Worm (Caenorhabditis elegans) whole organism, L1 larva: Measurements from ENCODE around the gene Y39A3B.8.

Source experiments
- C04F5.9 ChIP-seq: sonication (generic microtip); optimal IDR thresholded peaks from 2 replicates; lab custom pipeline; 2016; ENCODE audit warnings: missing genetic modification characterization, missing compliant biosample characterization
- F16B12.6 ChIP-seq: fragments of 150-350 bp; optimal IDR thresholded peaks from 2 replicates; lab custom pipeline; 2014; ENCODE audit warnings: missing biosample characterization, missing genetic modification characterization
- aha-1 ChIP-seq: fragments of 150-350 bp; optimal IDR thresholded peaks from 2 replicates; lab custom pipeline; 2014; ENCODE audit warnings: missing biosample characterization, missing genetic modification characterization
- aly-2 ChIP-seq: fragments of 150-350 bp; optimal IDR thresholded peaks from 2 replicates; lab custom pipeline; 2014; ENCODE audit warnings: missing biosample characterization, missing genetic modification characterization
- blmp-1 ChIP-seq: fragments of 150-350 bp; optimal IDR thresholded peaks from 2 replicates; lab custom pipeline; 2014; ENCODE audit warnings: missing biosample characterization, missing genetic modification characterization
- ceh-63 ChIP-seq: fragments of 200-800 bp; sonication (Bioruptor generic); optimal IDR thresholded peaks from 2 replicates; lab custom pipeline; 2018; ENCODE audit warnings: mild to moderate bottlenecking, missing genetic modification characterization, missing compliant biosample characterization
- ceh-82 ChIP-seq, 3 experiments: fragments of 150-350 bp in 1 of 3; sonication (generic microtip) in 2 of 3; optimal IDR thresholded peaks; 2 replicates each; lab custom pipeline; 2014 to 2017; ENCODE audit warnings: missing biosample characterization in 3 of 3, missing genetic modification characterization in 3 of 3
- dsc-1 ChIP-seq: sonication (generic microtip); optimal IDR thresholded peaks from 2 replicates; lab custom pipeline; 2016; ENCODE audit warnings: mild to moderate bottlenecking, missing genetic modification characterization, missing compliant biosample characterization
- efl-3 ChIP-seq: fragments of 200-800 bp; sonication (Bioruptor generic); optimal IDR thresholded peaks from 2 replicates; lab custom pipeline; 2018; ENCODE audit warnings: mild to moderate bottlenecking, missing genetic modification characterization, missing compliant biosample characterization
- elt-2 ChIP-seq: sonication (generic microtip); optimal IDR thresholded peaks from 2 replicates; lab custom pipeline; 2016; ENCODE audit warnings: missing genetic modification characterization, mild to moderate bottlenecking, inconsistent platforms, missing compliant biosample characterization, missing genetic modification reagents
- ets-5 ChIP-seq: fragments of 200-800 bp; sonication (Bioruptor generic); IDR thresholded peaks from 2 replicates; pipeline ENCODE4 v1.3.6; 2022; ENCODE audit warnings: missing genetic modification characterization, missing compliant biosample characterization
- fkh-10 ChIP-seq: sonication (generic microtip); optimal IDR thresholded peaks from 2 replicates; lab custom pipeline; 2017; ENCODE audit warnings: missing biosample characterization, missing genetic modification reagents, missing genetic modification characterization
- fkh-4 ChIP-seq: sonication (generic microtip); optimal IDR thresholded peaks from 2 replicates; lab custom pipeline; 2016; ENCODE audit warnings: missing compliant biosample characterization, missing genetic modification characterization, borderline replicate concordance
- fos-1 ChIP-seq: fragments of 150-350 bp; optimal IDR thresholded peaks from 2 replicates; lab custom pipeline; 2014; ENCODE audit warnings: missing biosample characterization, missing genetic modification characterization
- hlh-17 ChIP-seq: fragments of 200-800 bp; sonication (Bioruptor generic); optimal IDR thresholded peaks from 2 replicates; lab custom pipeline; 2018; ENCODE audit warnings: missing genetic modification characterization, mild to moderate bottlenecking, missing compliant biosample characterization, moderate library complexity, borderline replicate concordance
- hpl-2 ChIP-seq: fragments of 150-350 bp; optimal IDR thresholded peaks from 2 replicates; lab custom pipeline; 2014; ENCODE audit warnings: missing biosample characterization, missing genetic modification reagents, missing genetic modification characterization
- irx-1 ChIP-seq: sonication (generic microtip); optimal IDR thresholded peaks from 2 replicates; lab custom pipeline; 2016; ENCODE audit warnings: missing genetic modification characterization, missing compliant biosample characterization
- isw-1 ChIP-seq: fragments of 200-800 bp; sonication (Bioruptor generic); IDR thresholded peaks from 2 replicates; pipeline ENCODE4 v1.3.6; 2022; ENCODE audit warnings: missing genetic modification characterization, missing compliant biosample characterization
- lin-13 ChIP-seq: fragments of 150-350 bp; optimal IDR thresholded peaks from 2 replicates; lab custom pipeline; 2014; ENCODE audit warnings: missing biosample characterization, missing genetic modification reagents, missing genetic modification characterization
- lin-14 ChIP-seq: fragments of 200-800 bp; sonication (Bioruptor generic); optimal IDR thresholded peaks from 2 replicates; lab custom pipeline; 2018; ENCODE audit warnings: mild to moderate bottlenecking, missing genetic modification characterization, moderate library complexity, missing compliant biosample characterization
- lin-15B ChIP-seq: fragments of 150-350 bp; sonication (generic microtip); optimal IDR thresholded peaks from 3 replicates; lab custom pipeline; 2014; ENCODE audit warnings: missing biosample characterization, missing genetic modification characterization
- lin-35 ChIP-seq, 2 experiments: fragments of 150-350 bp; optimal IDR thresholded peaks; 2 replicates each; lab custom pipeline; 2014; ENCODE audit warnings: missing biosample characterization in 2 of 2, missing genetic modification characterization in 2 of 2, missing genetic modification reagents in 2 of 2
- lir-3 ChIP-seq: sonication (generic microtip); optimal IDR thresholded peaks from 2 replicates; lab custom pipeline; 2016; ENCODE audit warnings: mild to moderate bottlenecking, missing genetic modification characterization, moderate library complexity, missing compliant biosample characterization; ENCODE audit not compliant: poor library complexity
- lsy-2 ChIP-seq, 2 experiments: fragments of 150-350 bp; optimal IDR thresholded peaks; 2 replicates each; lab custom pipeline; 2014; ENCODE audit warnings: missing biosample characterization in 2 of 2, missing genetic modification characterization in 2 of 2
- mef-2 ChIP-seq: fragments of 150-350 bp; optimal IDR thresholded peaks from 2 replicates; lab custom pipeline; 2014; ENCODE audit warnings: missing biosample characterization, missing genetic modification characterization
- mep-1 ChIP-seq: fragments of 150-350 bp; optimal IDR thresholded peaks from 2 replicates; lab custom pipeline; 2014; ENCODE audit warnings: missing biosample characterization, missing genetic modification characterization
- nhr-11 ChIP-seq: fragments of 150-350 bp; optimal IDR thresholded peaks from 2 replicates; lab custom pipeline; 2014; ENCODE audit warnings: missing biosample characterization, missing genetic modification characterization
- nhr-12 ChIP-seq: sonication (generic microtip); optimal IDR thresholded peaks from 2 replicates; lab custom pipeline; 2017; ENCODE audit warnings: missing biosample characterization, missing genetic modification characterization
- nhr-20 ChIP-seq: sonication (generic microtip); optimal IDR thresholded peaks from 2 replicates; lab custom pipeline; 2016; ENCODE audit warnings: mild to moderate bottlenecking, missing genetic modification characterization, missing compliant biosample characterization
- nhr-47 ChIP-seq: sonication (generic microtip); optimal IDR thresholded peaks from 2 replicates; lab custom pipeline; 2016; ENCODE audit warnings: mild to moderate bottlenecking, missing genetic modification characterization, moderate library complexity, missing compliant biosample characterization
- nhr-71 ChIP-seq: sonication (generic microtip); optimal IDR thresholded peaks from 2 replicates; lab custom pipeline; 2016; ENCODE audit warnings: mild to moderate bottlenecking, missing genetic modification characterization, moderate library complexity, missing compliant biosample characterization
- nhr-85 ChIP-seq: sonication (generic microtip); peaks from one replicate; lab custom pipeline; 2016; ENCODE audit warnings: missing genetic modification characterization, inconsistent platforms, missing compliant biosample characterization
- nhr-90 ChIP-seq: sonication (generic microtip); optimal IDR thresholded peaks from 2 replicates; lab custom pipeline; 2016; ENCODE audit warnings: mild to moderate bottlenecking, missing genetic modification characterization, missing compliant biosample characterization; ENCODE audit not compliant: poor library complexity
- skn-1 ChIP-seq: fragments of 150-350 bp; optimal IDR thresholded peaks from 2 replicates; lab custom pipeline; 2014; ENCODE audit warnings: missing biosample characterization, missing genetic modification characterization
- snpc-4 ChIP-seq: fragments of 150-350 bp; optimal IDR thresholded peaks from 2 replicates; lab custom pipeline; 2014; ENCODE audit warnings: missing biosample characterization, missing genetic modification characterization
- snu-23 ChIP-seq: sonication (generic microtip); optimal IDR thresholded peaks from 2 replicates; lab custom pipeline; 2016; ENCODE audit warnings: missing genetic modification characterization, missing compliant biosample characterization
- sptf-1 ChIP-seq: fragments of 150-350 bp; optimal IDR thresholded peaks from 2 replicates; lab custom pipeline; 2014; ENCODE audit warnings: missing biosample characterization, missing genetic modification characterization
- swsn-7 ChIP-seq: sonication (generic microtip); optimal IDR thresholded peaks from 2 replicates; lab custom pipeline; 2016; ENCODE audit warnings: missing genetic modification characterization, missing compliant biosample characterization
- tbx-2 ChIP-seq: sonication (generic microtip); optimal IDR thresholded peaks from 2 replicates; lab custom pipeline; 2016; ENCODE audit warnings: missing genetic modification characterization, missing compliant biosample characterization
- unc-98 ChIP-seq: fragments of 200-800 bp; sonication (Bioruptor generic); IDR thresholded peaks from 2 replicates; pipeline ENCODE4 v1.3.6; 2022; ENCODE audit warnings: missing genetic modification characterization, missing compliant biosample characterization
- vab-15 ChIP-seq: sonication (generic microtip); optimal IDR thresholded peaks from 2 replicates; lab custom pipeline; 2017; ENCODE audit warnings: missing genotype, mild to moderate bottlenecking, missing genetic modification characterization, missing compliant biosample characterization
- xbp-1 ChIP-seq: sonication (generic microtip); optimal IDR thresholded peaks from 2 replicates; lab custom pipeline; 2016; ENCODE audit warnings: missing genetic modification characterization, missing compliant biosample characterization
- zag-1 ChIP-seq: fragments of 150-350 bp; optimal IDR thresholded peaks from 2 replicates; lab custom pipeline; 2014; ENCODE audit warnings: missing biosample characterization, missing genetic modification characterization
- zip-4 ChIP-seq: fragments of 200-800 bp; sonication (Bioruptor generic); optimal IDR thresholded peaks from 2 replicates; lab custom pipeline; 2018; ENCODE audit warnings: mild to moderate bottlenecking, missing genetic modification characterization, moderate library complexity, missing compliant biosample characterization
- ztf-11 ChIP-seq, 2 experiments: sonication (generic microtip); optimal IDR thresholded peaks; 2 replicates each; lab custom pipeline; 2016 to 2017; ENCODE audit warnings: missing genetic modification characterization in 2 of 2, missing biosample characterization in 1 of 2, missing compliant biosample characterization in 1 of 2

The Y39A3B.8 gene

DNA sequence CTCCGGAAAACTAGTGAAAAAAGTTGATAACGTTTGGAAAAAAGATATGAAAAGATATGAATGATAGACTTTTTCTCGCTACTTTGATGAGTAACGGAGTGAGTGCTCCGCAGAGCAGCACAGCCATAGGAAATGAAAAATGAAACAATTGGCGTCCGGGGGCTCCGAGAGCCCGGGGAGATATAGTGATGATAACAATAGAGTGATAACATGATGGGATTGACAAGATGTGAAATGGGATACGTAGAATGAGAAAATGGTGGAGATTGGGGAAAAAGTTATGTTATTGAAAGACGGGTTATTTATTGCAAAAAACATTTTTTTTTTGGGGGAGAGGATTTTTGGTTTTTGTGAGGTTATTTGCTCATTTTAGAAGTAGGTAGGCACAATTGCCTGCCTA lies 39.7 kb downstream of the Y39A3B.8 start:
- TF ChIP-seq lsy-2 (tag; optimal IDR thresholded peaks at IDR 0.05; lab: Kevin White, UChicago) (peak in 1 of 2 experiments; percentile 9), tbx-2 (no peak), irx-1 (tag; lab: Kevin White, UChicago) (no peak), lin-14 (GFP tag; lab: Kevin White, UChicago) (peak; percentile 26)
- TF ChIP-seq, all 84 proteins: peak for 2

DNA sequence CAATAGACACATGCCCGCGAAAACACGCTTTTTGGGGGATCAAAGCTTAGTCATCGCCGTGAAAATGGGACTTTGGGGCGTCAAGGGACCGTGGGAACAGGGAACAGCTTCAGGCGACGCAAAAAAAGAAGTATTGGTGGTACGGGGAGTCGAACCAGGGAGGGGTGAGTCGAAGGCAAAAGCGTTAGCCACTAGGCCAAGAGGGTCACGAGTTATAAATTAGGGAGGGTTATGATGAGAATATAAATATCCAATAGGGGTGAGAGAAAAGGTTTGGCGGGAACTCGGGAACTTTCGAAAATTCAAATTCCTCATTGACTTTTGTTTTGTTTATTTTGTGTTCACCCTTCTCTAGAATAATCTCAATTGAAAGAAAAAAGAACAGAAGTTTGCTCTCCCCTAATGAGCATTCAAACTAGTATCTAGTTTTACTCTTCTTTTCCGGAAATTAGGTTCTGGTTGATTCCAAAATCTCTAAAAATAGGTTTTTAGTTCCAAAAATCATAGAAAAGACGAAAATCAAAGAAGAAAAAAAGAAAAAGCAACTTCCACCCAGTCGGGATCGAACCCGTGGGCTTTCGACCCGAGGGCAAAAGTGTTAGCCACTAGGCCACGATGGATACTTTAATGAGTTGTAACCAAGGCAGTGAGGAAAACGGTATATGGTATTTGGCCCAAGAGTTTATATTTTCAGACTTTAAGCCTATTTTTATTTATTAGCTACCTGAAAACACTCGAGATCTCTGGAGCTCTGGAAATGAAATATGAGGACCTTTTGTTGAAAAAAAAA lies 43.2 kb downstream of the Y39A3B.8 start:
- TF ChIP-seq snu-23 (GFP tag; lab: Kevin White, UChicago) (no peak), aha-1 (tag; lab: Kevin White, UChicago) (no peak), unc-98 (GFP tag; lab: Robert Waterston, UW) (no peak), blmp-1 (tag; lab: Kevin White, UChicago) (no peak), nhr-11 (tag; lab: Kevin White, UChicago) (no peak), mef-2 (tag; lab: Kevin White, UChicago) (no peak), lin-13 (no peak), lin-14 (GFP tag; lab: Kevin White, UChicago) (no peak), ztf-11 (tag; optimal IDR thresholded peaks at IDR 0.05; lab: Kevin White, UChicago) (no peak), aly-2 (tag; lab: Kevin White, UChicago) (no peak), vab-15 (tag; lab: Kevin White, UChicago) (no peak), efl-3 (GFP tag; lab: Kevin White, UChicago) (no peak), isw-1 (GFP tag; lab: Robert Waterston, UW) (no peak), skn-1 (tag; lab: Kevin White, UChicago) (no peak)
- TF ChIP-seq, all 84 proteins: peak for 0

DNA sequence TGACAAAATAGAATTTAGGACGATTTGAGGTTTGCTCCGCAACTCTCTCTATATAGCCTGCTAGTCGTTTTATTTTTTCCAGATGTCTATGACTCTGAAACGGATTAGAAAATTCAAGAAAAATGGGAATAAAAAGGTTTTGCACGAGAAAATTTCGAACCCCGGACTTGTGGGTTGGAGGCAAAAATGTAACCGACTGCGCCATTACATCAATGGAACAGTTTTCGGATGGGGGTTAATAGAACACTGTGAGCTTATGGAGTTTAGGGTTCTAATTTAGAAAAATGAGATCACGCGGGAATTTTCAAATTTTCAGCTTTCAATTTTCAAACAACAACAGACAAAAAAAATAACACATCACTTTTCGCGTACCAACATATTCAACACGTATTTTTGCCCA lies 44.0 kb downstream of the Y39A3B.8 start:
- TF ChIP-seq lin-35 (GFP tag; optimal IDR thresholded peaks at IDR 0.05; lab: Kevin White, UChicago) (no peak), nhr-12 (tag; lab: Kevin White, UChicago) (no peak), aly-2 (tag; lab: Kevin White, UChicago) (no peak), irx-1 (tag; lab: Kevin White, UChicago) (no peak), elt-2 (tag; lab: Kevin White, UChicago) (no peak), snpc-4 (no peak), fos-1 (tag; lab: Kevin White, UChicago) (no peak), unc-98 (GFP tag; lab: Robert Waterston, UW) (no peak), hlh-17 (GFP tag; lab: Kevin White, UChicago) (no peak), sptf-1 (tag; lab: Kevin White, UChicago) (no peak), dsc-1 (tag; lab: Kevin White, UChicago) (no peak), fkh-4 (tag; lab: Kevin White, UChicago) (no peak), fkh-10 (no peak), hpl-2 (GFP tag; lab: Kevin White, UChicago) (no peak), C04F5.9 (no peak), aha-1 (tag; lab: Kevin White, UChicago) (no peak), nhr-71 (tag; lab: Kevin White, UChicago) (no peak), ets-5 (GFP tag; lab: Robert Waterston, UW) (no peak), lir-3 (no peak), zag-1 (tag; lab: Kevin White, UChicago) (no peak)

DNA sequence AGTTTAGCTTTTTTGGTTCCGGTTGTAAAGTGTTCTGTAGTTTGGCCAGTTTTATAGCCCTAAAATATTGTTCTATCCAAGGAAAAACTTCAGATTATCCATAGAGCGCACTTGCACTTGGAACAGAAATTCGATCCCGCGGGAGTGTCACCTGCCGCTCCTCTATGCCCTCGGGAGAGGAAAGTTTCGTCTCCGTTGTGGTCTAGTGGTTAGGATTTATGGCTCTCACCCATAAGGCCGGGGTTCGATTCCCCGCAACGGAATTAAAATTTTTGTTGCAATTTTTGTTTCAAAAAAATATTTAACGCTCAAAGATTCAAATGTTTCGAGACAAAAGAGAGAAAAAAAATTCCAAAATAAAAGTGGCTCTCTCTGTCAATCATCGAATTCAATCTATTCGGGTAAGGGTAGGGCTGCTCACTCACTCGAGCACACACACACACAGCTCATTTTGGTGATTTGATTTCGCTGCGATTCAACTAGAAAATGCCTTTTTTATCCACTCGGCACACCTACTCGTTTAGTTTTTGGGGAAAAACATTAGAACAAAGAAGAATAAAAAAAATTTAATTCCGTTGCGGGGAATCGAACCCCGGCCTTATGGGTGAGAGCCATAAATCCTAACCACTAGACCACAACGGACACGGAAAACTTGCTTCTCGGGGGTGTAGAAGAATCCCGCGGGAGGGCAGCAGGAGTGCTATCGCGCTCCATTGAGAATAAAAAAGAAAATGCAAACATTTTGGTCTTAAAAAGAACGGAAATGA lies 44.7 kb downstream of the Y39A3B.8 start:
- TF ChIP-seq lin-35 (GFP tag; optimal IDR thresholded peaks at IDR 0.05; lab: Kevin White, UChicago), result peak; percentile 30 to 57
- peak; percentile 33 to 44 for TF ChIP-seq lsy-2 (tag; optimal IDR thresholded peaks at IDR 0.05; lab: Kevin White, UChicago)
- TF ChIP-seq skn-1 (tag; lab: Kevin White, UChicago), result no peak
- TF ChIP-seq lin-14 (GFP tag; lab: Kevin White, UChicago), result peak; percentile 25
- TF ChIP-seq nhr-85 (tag; lab: Kevin White, UChicago), result peak; percentile 63
- TF ChIP-seq ceh-63 (GFP tag; lab: Kevin White, UChicago), result peak; percentile 40
- TF ChIP-seq xbp-1, result peak; percentile 25
- peak; percentile 3 for TF ChIP-seq swsn-7 (tag; lab: Kevin White, UChicago)
- peak; percentile 40 for TF ChIP-seq nhr-20 (tag; lab: Kevin White, UChicago)
- TF ChIP-seq nhr-90 (tag; lab: Kevin White, UChicago), result peak; percentile 49
- TF ChIP-seq nhr-47, result peak; percentile 26
- TF ChIP-seq ceh-82 (tag; optimal IDR thresholded peaks at IDR 0.05; lab: Kevin White, UChicago), result peak in 1 of 3 experiments; percentile 19
- peak; percentile 2 for TF ChIP-seq mep-1 (tag; lab: Kevin White, UChicago)
- TF ChIP-seq zip-4, result no peak
- TF ChIP-seq F16B12.6 (tag; lab: Kevin White, UChicago), result no peak
- TF ChIP-seq lin-15B (tag; lab: Kevin White, UChicago), result peak; percentile 5
